Worm (Caenorhabditis elegans): ENCODE results near the gene F47D12.7.

DNA sequence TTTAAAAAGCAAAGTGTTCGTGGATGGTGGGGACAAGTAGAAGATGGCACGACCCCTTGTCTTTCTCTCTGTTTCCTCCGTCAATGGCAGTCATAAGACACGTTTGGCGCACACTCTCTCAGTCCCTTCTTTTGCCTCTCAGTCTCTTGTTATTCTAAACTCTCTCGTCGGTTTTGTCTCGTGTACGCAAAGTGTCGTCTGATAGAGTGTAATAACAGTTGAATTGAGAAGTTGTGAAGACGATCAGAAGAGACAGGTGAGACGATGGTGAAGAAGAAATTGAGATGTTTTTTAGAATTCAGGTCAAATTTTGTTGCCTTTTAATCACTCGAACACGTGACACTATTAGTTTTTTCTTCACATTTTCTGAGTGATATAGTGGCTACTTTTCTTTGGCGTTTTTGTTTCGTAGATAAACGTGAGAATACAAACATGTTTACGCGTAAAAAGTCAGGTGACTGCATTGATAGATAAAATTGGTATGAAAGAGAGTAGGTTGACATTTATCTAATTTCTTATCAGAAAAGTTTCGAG is 7.4 kb upstream of the F47D12.7 start, which contains the start of gene F47D12.9:
- no peak for TF ChIP-seq cog-1 (tag; optimal IDR thresholded peaks at IDR 0.05)
- no peak for TF ChIP-seq flt-1 (GFP tag; IDR thresholded peaks at IDR 0.05)
- no peak for TF ChIP-seq T22C8.4 (GFP tag; IDR thresholded peaks at IDR 0.05)
- TF ChIP-seq ztf-23 (GFP tag; IDR thresholded peaks at IDR 0.05) = no peak
- no peak for TF ChIP-seq tab-1 (GFP tag; IDR thresholded peaks at IDR 0.05)
- TF ChIP-seq med-1 (GFP tag; optimal IDR thresholded peaks at IDR 0.05; ENCODE audit: insufficient read depth) = no peak
- no peak for TF ChIP-seq ref-1 (GFP tag; conservative IDR thresholded peaks at IDR 0.05)
- TF ChIP-seq klf-2 (GFP tag; conservative IDR thresholded peaks at IDR 0.05) = no peak

Data from whole organism, midembryonic.